Worm (Caenorhabditis elegans) whole organism, young adult: ENCODE measurements around the gene R01H2.2.

Experiments used
- F49E8.2 ChIP-seq: sonication (generic microtip); optimal IDR thresholded peaks from 3 replicates; lab custom pipeline; 2017; ENCODE audit warnings: missing genetic modification characterization, mild to moderate bottlenecking, missing compliant biosample characterization, antibody characterized with exemption, moderate library complexity; ENCODE audit not compliant: insufficient read depth
- ceh-40 ChIP-seq: fragments of 200-800 bp; sonication (Bioruptor generic); IDR thresholded peaks from 2 replicates; pipeline ENCODE4 v1.3.6; 2022; ENCODE audit warnings: missing genetic modification characterization, missing compliant biosample characterization
- pbrm-1 ChIP-seq: fragments of 200-800 bp; sonication (Bioruptor generic); IDR thresholded peaks from 2 replicates; pipeline ENCODE4 v1.3.6; 2022; ENCODE audit warnings: missing genetic modification reagents, missing genetic modification characterization, missing compliant biosample characterization

DNA sequence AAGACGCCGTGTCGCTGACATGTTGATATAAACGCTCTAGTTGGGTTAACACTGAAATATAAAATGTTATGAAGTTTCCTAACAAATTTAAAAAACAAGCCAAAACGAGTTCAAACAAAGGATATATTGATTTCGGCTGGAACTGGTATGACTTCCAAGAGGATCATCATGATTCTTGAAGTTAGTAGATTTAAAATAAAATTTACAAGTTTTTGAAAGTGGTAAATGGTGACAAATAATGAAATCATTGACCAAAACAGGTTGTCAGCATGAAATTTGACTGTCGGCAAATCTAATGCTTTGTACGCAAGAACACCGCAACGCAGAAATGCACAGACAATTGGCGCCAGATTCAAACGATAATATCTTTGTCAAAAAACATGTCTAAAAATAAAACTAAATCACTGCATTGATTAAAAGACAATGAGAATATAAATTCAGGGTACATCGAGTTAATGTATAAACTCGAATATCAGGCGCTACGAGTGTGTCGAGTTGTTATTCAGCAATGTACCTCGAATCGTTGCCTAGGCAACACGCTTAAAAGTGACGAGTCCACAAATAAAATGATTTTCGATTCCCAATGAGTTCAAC lies 12.3 kb downstream of the R01H2.2 start, which contains the start of the genes ubc-18 and R01H2.8:
- TF ChIP-seq ceh-40 (GFP tag; lab: Robert Waterston, UW) (no peak), F49E8.2 (tag; lab: Kevin White, UChicago) (no peak), pbrm-1 (GFP tag; lab: Robert Waterston, UW) (no peak)
